Worm (Caenorhabditis elegans) whole organism, L2 larva: Measurements from ENCODE around the gene R11.3.

ENCODE experiments used
- elt-1 ChIP-seq: fragments of 150-350 bp; optimal IDR thresholded peaks from 2 replicates; lab custom pipeline; 2014; ENCODE audit warnings: missing biosample characterization, missing genetic modification characterization
- unc-39 ChIP-seq: fragments of 150-350 bp; optimal IDR thresholded peaks from 2 replicates; lab custom pipeline; 2014; ENCODE audit warnings: missing biosample characterization, missing genetic modification characterization
- zag-1 ChIP-seq: fragments of 150-350 bp; optimal IDR thresholded peaks from 2 replicates; lab custom pipeline; 2014; ENCODE audit warnings: missing biosample characterization, missing genetic modification characterization

DNA sequence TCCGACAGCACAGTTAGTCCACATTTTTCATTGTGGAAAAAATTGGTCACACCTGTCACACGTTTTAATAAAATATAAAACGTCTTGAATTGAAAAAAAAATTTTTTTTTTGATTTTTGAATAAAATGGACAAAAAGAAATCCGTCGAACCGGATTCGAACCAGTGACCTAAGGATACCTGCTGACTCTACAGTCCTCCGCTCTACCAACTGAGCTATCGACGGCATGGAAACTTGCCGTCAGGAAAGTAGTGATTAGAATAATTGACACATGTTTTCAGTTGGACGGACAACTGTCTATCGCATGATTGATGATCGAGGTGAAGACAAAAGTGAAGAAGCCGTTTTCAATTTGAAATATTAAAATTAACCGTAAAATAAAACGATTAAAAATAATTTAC lies 9.1 kb upstream of the R11.3 start:
- TF ChIP-seq zag-1: no peak
- TF ChIP-seq elt-1: no peak
- TF ChIP-seq unc-39: no peak
